Worm (Caenorhabditis elegans) whole organism, late embryonic: ENCODE data around the gene rpl-39.

Source experiments
- T23F11.4 ChIP-seq: fragments of 200-800 bp; sonication (Bioruptor generic); optimal IDR thresholded peaks from 2 replicates; lab custom pipeline; 2018; ENCODE audit warnings: mild to moderate bottlenecking, missing genetic modification characterization, missing compliant biosample characterization
- elt-2 ChIP-seq: sonication (generic microtip); optimal IDR thresholded peaks from 2 replicates; lab custom pipeline; 2016; ENCODE audit warnings: missing genetic modification reagents, missing genetic modification characterization, missing compliant biosample characterization

ce11 chrV:7819585-7819984, 43.7 kb upstream of the rpl-39 start:
- no peak for TF ChIP-seq elt-2 (tag; lab: Kevin White, UChicago)
- no peak for TF ChIP-seq T23F11.4
